Worm (Caenorhabditis elegans): ENCODE measurements around the gene ceh-21.

The ceh-21 gene

DNA sequence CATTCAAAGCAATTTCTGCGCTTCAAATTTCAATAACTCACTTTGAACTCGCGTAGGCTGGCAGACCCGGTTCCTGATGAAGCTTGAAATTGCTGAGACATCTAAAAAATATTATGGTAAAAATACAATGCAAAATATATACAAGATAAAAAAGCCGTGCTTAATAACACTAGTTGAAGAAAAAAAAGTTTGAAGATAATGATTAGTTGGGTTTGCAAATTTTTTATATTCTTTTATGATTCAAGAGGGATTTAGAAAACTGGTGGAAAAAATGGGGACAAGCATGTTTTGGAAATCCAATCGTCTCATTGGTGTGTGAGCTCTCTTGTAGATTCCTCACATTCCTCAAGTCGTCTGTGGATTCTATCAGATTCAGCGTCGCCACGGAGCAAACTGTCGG, at the start of gene ceh-21:
Gene ceh-21 (minus strand): TSS at position 101 of the 400 bp plus-strand sequence.
- TF ChIP-seq blmp-1 (tag; optimal IDR thresholded peaks at IDR 0.05; ENCODE audit: insufficient read depth) (no peak), nhr-237 (tag; optimal IDR thresholded peaks at IDR 0.05) (no peak), nhr-6 (tag; optimal IDR thresholded peaks at IDR 0.05) (no peak), nhr-129 (tag; optimal IDR thresholded peaks at IDR 0.05) (no peak), elt-3 (tag; optimal IDR thresholded peaks at IDR 0.05) (no peak), fos-1 (tag; optimal IDR thresholded peaks at IDR 0.05) (no peak), R02D3.7 (tag; optimal IDR thresholded peaks at IDR 0.05) (no peak), lin-11 (tag; optimal IDR thresholded peaks at IDR 0.05) (no peak), ztf-4 (tag; optimal IDR thresholded peaks at IDR 0.05) (no peak), nhr-77 (tag; optimal IDR thresholded peaks at IDR 0.05) (no peak), zag-1 (tag; optimal IDR thresholded peaks at IDR 0.05) (no peak), mdl-1 (tag; optimal IDR thresholded peaks at IDR 0.05) (no peak), C34F6.9 (tag; optimal IDR thresholded peaks at IDR 0.05) (no peak), gmeb-1 (tag; optimal IDR thresholded peaks at IDR 0.05) (no peak), ZK546.5 (tag; optimal IDR thresholded peaks at IDR 0.05) (no peak), nhr-11 (tag; optimal IDR thresholded peaks at IDR 0.05) (no peak), elt-1 (tag; optimal IDR thresholded peaks at IDR 0.05) (no peak), mbf-1 (tag; optimal IDR thresholded peaks at IDR 0.05) (no peak)

DNA sequence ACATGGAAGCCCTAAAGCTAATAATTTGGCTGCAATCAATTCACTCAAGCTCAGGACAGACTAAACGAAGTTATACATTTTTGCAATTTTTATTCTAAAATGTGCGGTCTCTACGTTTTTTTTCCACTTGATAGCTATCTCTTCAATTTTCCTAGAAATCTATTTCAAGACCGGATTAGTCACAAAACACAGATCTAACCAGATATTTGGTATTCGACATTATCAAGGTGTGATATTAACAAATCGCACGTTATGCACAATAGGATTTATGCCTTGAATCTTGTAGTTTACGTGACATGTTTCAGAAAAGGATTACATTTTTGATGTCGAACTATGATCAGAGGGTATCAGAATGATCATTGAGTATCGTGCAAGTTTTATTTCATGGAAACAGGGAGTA, 48.9 kb upstream of the ceh-21 start:
- TF ChIP-seq ceh-82 (tag; optimal IDR thresholded peaks at IDR 0.05) (no peak), nhr-25 (tag; optimal IDR thresholded peaks at IDR 0.05) (no peak)

DNA sequence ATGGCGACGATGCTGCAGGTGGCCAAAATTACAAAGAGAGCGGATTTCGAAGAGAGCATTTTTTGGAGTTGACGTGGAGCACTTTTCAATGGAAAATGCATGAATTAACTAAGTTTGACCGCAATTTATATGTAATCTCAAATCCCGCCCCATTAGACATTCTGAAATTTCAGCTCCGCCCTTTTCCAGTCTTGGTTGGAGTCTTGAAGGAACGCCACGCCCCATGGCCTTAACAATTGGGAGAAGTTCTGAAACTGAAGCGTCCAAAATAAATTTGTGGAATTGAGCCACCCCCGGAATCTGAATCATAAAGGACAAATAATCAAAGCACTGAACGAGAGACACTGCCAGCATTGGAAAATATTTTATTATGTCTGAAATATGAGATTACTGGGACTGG, 44.7 kb upstream of the ceh-21 start, which contains the start of gene B0294.1:
Gene B0294.1 (minus strand): TSS at position 101 of the 400 bp plus-strand sequence.
- no peak for TF ChIP-seq F13H6.1 (tag; optimal IDR thresholded peaks at IDR 0.05)
- no peak for TF ChIP-seq nhr-25 (tag; optimal IDR thresholded peaks at IDR 0.05)
- no peak for TF ChIP-seq nhr-11 (tag; optimal IDR thresholded peaks at IDR 0.05)
- TF ChIP-seq nhr-129 (tag; optimal IDR thresholded peaks at IDR 0.05): no peak
- TF ChIP-seq elt-3 (tag; optimal IDR thresholded peaks at IDR 0.05): no peak
- no peak for TF ChIP-seq ceh-82 (tag; optimal IDR thresholded peaks at IDR 0.05)
- no peak for TF ChIP-seq lsy-2 (tag; optimal IDR thresholded peaks at IDR 0.05)
- no peak for TF ChIP-seq unc-39 (tag; optimal IDR thresholded peaks at IDR 0.05)
- TF ChIP-seq elt-1 (tag; optimal IDR thresholded peaks at IDR 0.05): no peak
- TF ChIP-seq crh-2 (tag; optimal IDR thresholded peaks at IDR 0.05): no peak
- TF ChIP-seq R02D3.7 (tag; optimal IDR thresholded peaks at IDR 0.05): no peak
- TF ChIP-seq ztf-4 (tag; optimal IDR thresholded peaks at IDR 0.05): no peak
- no peak for TF ChIP-seq zag-1 (tag; optimal IDR thresholded peaks at IDR 0.05)
- TF ChIP-seq nhr-10 (tag; optimal IDR thresholded peaks at IDR 0.05): no peak
- no peak for TF ChIP-seq unc-62 (GFP tag; optimal IDR thresholded peaks at IDR 0.05)
- TF ChIP-seq nhr-12 (tag; optimal IDR thresholded peaks at IDR 0.05): no peak
- no peak for TF ChIP-seq egl-27 (tag; optimal IDR thresholded peaks at IDR 0.05)
- TF ChIP-seq mbf-1 (tag; optimal IDR thresholded peaks at IDR 0.05): no peak
- TF ChIP-seq peb-1 (tag; optimal IDR thresholded peaks at IDR 0.05): no peak
- no peak for TF ChIP-seq gmeb-1 (tag; optimal IDR thresholded peaks at IDR 0.05)

DNA sequence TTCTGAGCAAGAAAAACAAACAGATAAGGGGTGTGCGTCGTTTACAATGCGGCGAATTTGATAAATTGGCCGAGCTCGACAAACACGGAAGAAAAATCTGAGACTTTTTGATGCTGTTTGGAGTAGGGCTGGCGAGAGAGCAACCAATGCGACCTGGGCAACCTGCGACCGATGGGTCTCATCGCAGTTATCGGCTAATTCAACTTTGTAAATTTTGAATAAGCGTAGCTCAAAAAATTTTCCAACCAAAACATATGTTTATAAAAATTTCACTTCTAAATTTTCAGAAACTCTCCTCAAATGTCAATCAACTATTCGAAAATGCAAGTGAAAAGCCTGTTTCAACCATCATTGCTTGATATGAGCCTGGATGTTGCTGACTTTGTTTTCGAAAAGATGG, 39.4 kb upstream of the ceh-21 start, which contains the start of gene B0294.3:
Gene B0294.3 (plus strand): TSS at position 301 of the 400 bp plus-strand sequence.
- TF ChIP-seq ztf-1 (GFP tag; conservative IDR thresholded peaks at IDR 0.05) (no peak), ztf-11 (tag; optimal IDR thresholded peaks at IDR 0.05) (no peak), unc-55 (GFP tag; optimal IDR thresholded peaks at IDR 0.05) (no peak), fos-1 (tag; optimal IDR thresholded peaks at IDR 0.05) (no peak), lsy-2 (tag; optimal IDR thresholded peaks at IDR 0.05) (no peak), dmd-4 (tag; optimal IDR thresholded peaks at IDR 0.05) (no peak), blmp-1 (tag; optimal IDR thresholded peaks at IDR 0.05; ENCODE audit: insufficient read depth) (no peak), lin-39 (tag; optimal IDR thresholded peaks at IDR 0.05) (no peak), nhr-12 (tag; optimal IDR thresholded peaks at IDR 0.05) (no peak), nhr-77 (tag; optimal IDR thresholded peaks at IDR 0.05) (no peak), sma-3 (GFP tag; optimal IDR thresholded peaks at IDR 0.05) (no peak), sem-4 (tag; optimal IDR thresholded peaks at IDR 0.05) (no peak), nhr-129 (tag; optimal IDR thresholded peaks at IDR 0.05) (no peak), nhr-21 (tag; optimal IDR thresholded peaks at IDR 0.05) (no peak), nhr-10 (tag; optimal IDR thresholded peaks at IDR 0.05) (no peak), gmeb-1 (tag; optimal IDR thresholded peaks at IDR 0.05) (no peak)
